Fruit fly (Drosophila melanogaster) whole organism, embryonic: ENCODE data around the gene Oatp30B.

Source experiments
- Antp ChIP-seq: fragments of 200-800 bp; sonication (Bioruptor generic); optimal IDR thresholded peaks from 3 replicates; lab custom pipeline; 2016; ENCODE audit warnings: missing biosample characterization, missing genetic modification characterization
- CG10565 ChIP-seq: fragments of 200-800 bp; sonication (Bioruptor generic); optimal IDR thresholded peaks from 3 replicates; lab custom pipeline; 2016; ENCODE audit warnings: missing biosample characterization, mild to moderate bottlenecking, missing genetic modification characterization
- CG10654 ChIP-seq: fragments of 200-800 bp; sonication (Bioruptor generic); optimal IDR thresholded peaks from 2 replicates; lab custom pipeline; 2016; ENCODE audit warnings: missing biosample characterization, missing genetic modification characterization
- CG11093 ChIP-seq: fragments of 200-800 bp; sonication (Bioruptor generic); IDR thresholded peaks from 3 replicates; pipeline ENCODE4 v1.3.6; 2022; ENCODE audit warnings: missing biosample characterization, missing genetic modification characterization
- CG11247 ChIP-seq: fragments of 200-800 bp; sonication (Bioruptor generic); IDR thresholded peaks from 2 replicates; pipeline ENCODE4 v1.3.6; 2022; ENCODE audit warnings: missing biosample characterization, missing genetic modification characterization
- CG12299 ChIP-seq: fragments of 200-800 bp; sonication (Bioruptor generic); optimal IDR thresholded peaks from 2 replicates; lab custom pipeline; 2018; ENCODE audit warnings: missing biosample characterization, mild to moderate bottlenecking, missing genetic modification characterization
- CG13123 ChIP-seq: fragments of 200-800 bp; sonication (Bioruptor generic); optimal IDR thresholded peaks from 2 replicates; lab custom pipeline; 2016; ENCODE audit warnings: missing biosample characterization, missing genetic modification characterization
- CG13287 ChIP-seq: fragments of 200-800 bp; sonication (Bioruptor generic); IDR thresholded peaks from 2 replicates; pipeline ENCODE4 v1.3.6; 2022; ENCODE audit warnings: missing biosample characterization, missing genetic modification characterization; ENCODE audit not compliant: partially characterized antibody
- CG16779 ChIP-seq: fragments of 200-800 bp; sonication (Bioruptor generic); IDR thresholded peaks from 2 replicates; pipeline ENCODE4 v1.3.6; 2022; ENCODE audit warnings: missing biosample characterization, missing genetic modification characterization
- CG16863 ChIP-seq: fragments of 200-800 bp; sonication (Bioruptor generic); optimal IDR thresholded peaks from 3 replicates; lab custom pipeline; 2016; ENCODE audit warnings: missing biosample characterization, missing genetic modification characterization
- CG17359 ChIP-seq: fragments of 200-800 bp; sonication (Bioruptor generic); optimal IDR thresholded peaks from 3 replicates; lab custom pipeline; 2018; ENCODE audit warnings: missing biosample characterization, mild to moderate bottlenecking, missing genetic modification characterization, moderate library complexity
- CG18262 ChIP-seq: fragments of 200-800 bp; optimal IDR thresholded peaks from 3 replicates; lab custom pipeline; 2019; ENCODE audit warnings: missing biosample characterization, mild to moderate bottlenecking, missing genetic modification characterization, moderate library complexity
- CG2199 ChIP-seq: fragments of 200-800 bp; sonication (Bioruptor generic); IDR thresholded peaks from 3 replicates; pipeline ENCODE4 v1.3.6; 2022; ENCODE audit warnings: missing biosample characterization, missing genetic modification characterization
- CG3726 ChIP-seq: fragments of 200-800 bp; sonication (Bioruptor generic); IDR thresholded peaks from 3 replicates; pipeline ENCODE4, ENCODE4 v1.3.6; 2022; ENCODE audit warnings: missing biosample characterization, missing genetic modification characterization
- CG4282 ChIP-seq: fragments of 200-800 bp; sonication (Bioruptor generic); optimal IDR thresholded peaks from 2 replicates; lab custom pipeline; 2016; ENCODE audit warnings: missing biosample characterization, missing genetic modification characterization
- CG43689 ChIP-seq: fragments of 200-800 bp; sonication (Bioruptor generic); IDR thresholded peaks from 2 replicates; pipeline ENCODE4 v1.3.6; 2022; ENCODE audit warnings: missing biosample characterization, missing genetic modification characterization
- CG4617 ChIP-seq: fragments of 200-800 bp; sonication (Bioruptor generic); optimal IDR thresholded peaks from 3 replicates; lab custom pipeline; 2016; ENCODE audit warnings: missing biosample characterization, missing genetic modification characterization, borderline replicate concordance
- CG7372 ChIP-seq: fragments of 200-800 bp; sonication (Bioruptor generic); IDR thresholded peaks from 2 replicates; pipeline ENCODE4 v1.3.6; 2022; ENCODE audit warnings: missing biosample characterization, missing genetic modification characterization
- CG7839 ChIP-seq: fragments of 200-800 bp; sonication (Bioruptor generic); optimal IDR thresholded peaks from 3 replicates; lab custom pipeline; 2018; ENCODE audit warnings: missing biosample characterization, mild to moderate bottlenecking, missing genetic modification characterization, moderate library complexity
- CG8089 ChIP-seq: fragments of 200-800 bp; sonication (Bioruptor generic); optimal IDR thresholded peaks from 3 replicates; lab custom pipeline; 2016; ENCODE audit warnings: missing biosample characterization, missing genetic modification characterization
- CG9797 ChIP-seq: fragments of 200-800 bp; sonication (Bioruptor generic); optimal IDR thresholded peaks from 3 replicates; lab custom pipeline; 2018; ENCODE audit warnings: missing biosample characterization, mild to moderate bottlenecking, missing genetic modification characterization
- CG9876 ChIP-seq: fragments of 200-800 bp; sonication (Bioruptor generic); optimal IDR thresholded peaks from 2 replicates; lab custom pipeline; 2016; ENCODE audit warnings: missing biosample characterization, missing genetic modification characterization
- Dbx ChIP-seq: fragments of 200-800 bp; sonication (Bioruptor generic); IDR thresholded peaks from 3 replicates; pipeline ENCODE4 v1.3.6; 2022; ENCODE audit warnings: missing biosample characterization, missing genetic modification characterization
- Dfd ChIP-seq, 2 experiments: fragments of >200 bp; optimal IDR thresholded peaks; 2 replicates each; lab custom pipeline; 2017; ENCODE audit warnings: missing biosample characterization in 2 of 2, missing genetic modification characterization in 2 of 2
- Dip2 ChIP-seq: fragments of 200-800 bp; sonication (Bioruptor generic); IDR thresholded peaks from 2 replicates; pipeline ENCODE4 v1.3.6; 2022; ENCODE audit warnings: missing biosample characterization, missing genetic modification characterization
- ERR ChIP-seq: fragments of 200-800 bp; sonication (Bioruptor generic); optimal IDR thresholded peaks from 2 replicates; lab custom pipeline; 2016; ENCODE audit warnings: missing biosample characterization, missing genetic modification characterization
- HLH3B ChIP-seq: fragments of 200-800 bp; sonication (Bioruptor generic); IDR thresholded peaks from 2 replicates; pipeline ENCODE4 v1.3.6; 2022; ENCODE audit warnings: missing biosample characterization, missing genetic modification characterization
- Hmx ChIP-seq: fragments of 200-800 bp; sonication (Bioruptor generic); optimal IDR thresholded peaks from 2 replicates; lab custom pipeline; 2016; ENCODE audit warnings: missing biosample characterization, missing genetic modification characterization
- Hr39 ChIP-seq: fragments of >200 bp; optimal IDR thresholded peaks from 2 replicates; lab custom pipeline; 2017
- Med ChIP-seq: fragments of 200-800 bp; sonication (Bioruptor generic); peaks from one replicate; lab custom pipeline; 2016; ENCODE audit warnings: missing biosample characterization, missing genetic modification characterization, mild to moderate bottlenecking, inconsistent platforms, moderate library complexity
- Mrtf ChIP-seq: fragments of 200-800 bp; sonication (Bioruptor generic); IDR thresholded peaks from 3 replicates; pipeline ENCODE4 v1.3.6; 2022; ENCODE audit warnings: missing biosample characterization, missing genetic modification characterization
- Ptx1 ChIP-seq: fragments of 200-800 bp; sonication (Bioruptor generic); IDR thresholded peaks from 2 replicates; pipeline ENCODE4 v1.3.6; 2022; ENCODE audit warnings: missing biosample characterization, missing genetic modification characterization
- Rx ChIP-seq: fragments of 200-800 bp; sonication (Bioruptor generic); IDR thresholded peaks from 2 replicates; pipeline ENCODE4 v1.3.6; 2022; ENCODE audit warnings: missing biosample characterization, missing genetic modification characterization
- Sox100B ChIP-seq: fragments of 200-800 bp; sonication (Bioruptor generic); optimal IDR thresholded peaks from 3 replicates; lab custom pipeline; 2018; ENCODE audit warnings: missing biosample characterization, mild to moderate bottlenecking, missing genetic modification characterization
- Vsx1 ChIP-seq: fragments of 200-800 bp; sonication (Bioruptor generic); optimal IDR thresholded peaks from 2 replicates; lab custom pipeline; 2017; ENCODE audit warnings: missing biosample characterization, mild to moderate bottlenecking, missing genetic modification characterization, missing genetic modification reagents
- cg ChIP-seq: fragments of 200-800 bp; sonication (Bioruptor generic); optimal IDR thresholded peaks from 3 replicates; lab custom pipeline; 2019; ENCODE audit warnings: missing biosample characterization, mild to moderate bottlenecking, missing genetic modification characterization, moderate library complexity
- chinmo ChIP-seq: fragments of 200-800 bp; sonication (Bioruptor generic); IDR thresholded peaks from 4 replicates; pipeline ENCODE4 v1.3.6; 2022; ENCODE audit warnings: missing biosample characterization, missing genetic modification characterization; ENCODE audit not compliant: partially characterized antibody
- disco-r ChIP-seq: fragments of 200-800 bp; sonication (Bioruptor generic); optimal IDR thresholded peaks from 2 replicates; lab custom pipeline; 2016; ENCODE audit warnings: missing biosample characterization, missing genetic modification characterization
- dmrt99B ChIP-seq: fragments of 200-800 bp; sonication (Bioruptor generic); optimal IDR thresholded peaks from 2 replicates; lab custom pipeline; 2018; ENCODE audit warnings: missing biosample characterization, mild to moderate bottlenecking, missing genetic modification characterization, moderate library complexity
- ewg ChIP-seq: fragments of 200-800 bp; sonication (Bioruptor generic); optimal IDR thresholded peaks from 3 replicates; lab custom pipeline; 2017; ENCODE audit warnings: mild to moderate bottlenecking, missing biosample characterization, missing genetic modification reagents, missing genetic modification characterization
- exex ChIP-seq: fragments of 200-800 bp; sonication (Bioruptor generic); optimal IDR thresholded peaks from 4 replicates; lab custom pipeline; 2018; ENCODE audit warnings: missing biosample characterization, mild to moderate bottlenecking, missing genetic modification characterization, moderate library complexity
- fd64A ChIP-seq: fragments of 200-800 bp; sonication (Bioruptor generic); optimal IDR thresholded peaks from 3 replicates; lab custom pipeline; 2018; ENCODE audit warnings: missing biosample characterization, mild to moderate bottlenecking, missing genetic modification characterization
- maf-S ChIP-seq: fragments of 200-800 bp; sonication (Bioruptor generic); optimal IDR thresholded peaks from 2 replicates; lab custom pipeline; 2016; ENCODE audit warnings: missing biosample characterization, missing genetic modification characterization
- nau ChIP-seq: fragments of 200-800 bp; sonication (Bioruptor generic); optimal IDR thresholded peaks from 3 replicates; lab custom pipeline; 2017; ENCODE audit warnings: missing biosample characterization, mild to moderate bottlenecking, missing genetic modification characterization, missing genetic modification reagents
- prd ChIP-seq, 3 experiments: fragments of >200 bp in 2 of 3; fragments of 200-800 bp in 1 of 3; sonication (Bioruptor generic) in 1 of 3; optimal IDR thresholded peaks in 2 of 3; IDR thresholded peaks in 1 of 3; 2 replicates in 2 of 3; 3 replicates in 1 of 3; pipeline versions ENCODE4 v1.3.6 to Lab custom; 2017 to 2022; ENCODE audit warnings: missing biosample characterization in 1 of 3, missing genetic modification characterization in 1 of 3
- sna ChIP-seq: fragments of 200-800 bp; sonication (Bioruptor generic); IDR thresholded peaks from 2 replicates; pipeline ENCODE4 v1.3.6; 2022; ENCODE audit warnings: missing biosample characterization, missing genetic modification characterization; ENCODE audit not compliant: partially characterized antibody
- ssp ChIP-seq: fragments of 200-800 bp; sonication (Bioruptor generic); IDR thresholded peaks from 2 replicates; pipeline ENCODE4 v1.3.6; 2022; ENCODE audit warnings: missing biosample characterization, missing genetic modification characterization
- tna ChIP-seq: fragments of 200-800 bp; sonication (Bioruptor generic); IDR thresholded peaks from 2 replicates; pipeline ENCODE4 v1.3.6; 2022; ENCODE audit warnings: missing biosample characterization, missing genetic modification characterization; ENCODE audit not compliant: partially characterized antibody
- wek ChIP-seq: fragments of 200-800 bp; sonication (Bioruptor generic); optimal IDR thresholded peaks from 3 replicates; lab custom pipeline; 2018; ENCODE audit warnings: missing biosample characterization, mild to moderate bottlenecking, missing genetic modification characterization, moderate library complexity
- zf30C ChIP-seq: fragments of 200-800 bp; sonication (Bioruptor generic); optimal IDR thresholded peaks from 3 replicates; lab custom pipeline; 2018; ENCODE audit warnings: missing biosample characterization, mild to moderate bottlenecking, missing genetic modification characterization

The Oatp30B gene

dm6 chr2L:9576269-9576933 lies 55.4 kb downstream of the Oatp30B start, which contains the start of gene Mtpalpha (continued):
- no peak; the same call in 1 of the 2 replicates for TF ChIP-seq tna (GFP tag; lab: Robert Waterston, UW)
- no peak for TF ChIP-seq CG10565 (GFP tag; lab: Kevin White, UChicago)
- peak; percentile 86 for TF ChIP-seq CG9797 (GFP tag; lab: Kevin White, UChicago)
- TF ChIP-seq ewg (GFP tag; lab: Kevin White, UChicago) = no peak
- TF ChIP-seq Dbx (GFP tag; lab: Robert Waterston, UW) = peak; percentile 31; the same call in 1 of the 3 replicates
- TF ChIP-seq Sox100B (GFP tag; lab: Kevin White, UChicago) = peak; percentile 8
- TF ChIP-seq CG8089 (GFP tag; lab: Kevin White, UChicago) = peak; percentile 60
- peak; percentile 55 for TF ChIP-seq Antp
- TF ChIP-seq Vsx1 (GFP tag; lab: Kevin White, UChicago) = no peak
- no peak for TF ChIP-seq CG7372
- TF ChIP-seq ssp = peak; percentile 47
- TF ChIP-seq Dfd (GFP tag; optimal IDR thresholded peaks at IDR 0.05; lab: Kevin White, UChicago) = no peak
- TF ChIP-seq CG9876 (GFP tag; lab: Kevin White, UChicago) = peak; percentile 42
- TF ChIP-seq exex (tag; lab: Kevin White, UChicago) = no peak
- no peak for TF ChIP-seq maf-S (GFP tag; lab: Kevin White, UChicago)
- no peak for TF ChIP-seq CG18262 (tag; lab: Kevin White, UChicago)
- TF ChIP-seq CG17359 (tag; lab: Kevin White, UChicago) = peak; percentile 7
- TF ChIP-seq ERR (GFP tag; lab: Kevin White, UChicago) = no peak
- peak; percentile 89 for TF ChIP-seq Med (GFP tag; lab: Kevin White, UChicago)
- TF ChIP-seq nau (GFP tag; lab: Kevin White, UChicago) = no peak
- no peak; the same call in none of the 2 replicates for TF ChIP-seq CG13287 (GFP tag; lab: Robert Waterston, UW)
- no peak for TF ChIP-seq HLH3B
- TF ChIP-seq CG16863 (GFP tag; lab: Kevin White, UChicago) = peak; percentile 37
- TF ChIP-seq Mrtf (GFP tag; lab: Robert Waterston, UW) = no peak
- no peak for TF ChIP-seq fd64A (GFP tag; lab: Kevin White, UChicago)
- no peak for TF ChIP-seq CG2199
- no peak for TF ChIP-seq Hmx (GFP tag; lab: Kevin White, UChicago)
- TF ChIP-seq zf30C (GFP tag; lab: Kevin White, UChicago) = no peak
- TF ChIP-seq sna (GFP tag; lab: Robert Waterston, UW) = no peak
- TF ChIP-seq chinmo (GFP tag; lab: Robert Waterston, UW) = peak; percentile 86; the same call in 2 of the 4 replicates
- TF ChIP-seq Hr39 = no peak
- TF ChIP-seq CG4617 (GFP tag; lab: Kevin White, UChicago) = peak; percentile 61
- TF ChIP-seq CG4282 = no peak
- no peak for TF ChIP-seq CG12299 (tag; lab: Kevin White, UChicago)
- TF ChIP-seq wek (GFP tag; lab: Kevin White, UChicago) = no peak
- TF ChIP-seq CG16779 (GFP tag; lab: Robert Waterston, UW) = no peak
- TF ChIP-seq CG11247 (GFP tag; lab: Robert Waterston, UW) = peak; percentile 61
- TF ChIP-seq disco-r = no peak
- TF ChIP-seq Ptx1 (GFP tag; lab: Robert Waterston, UW) = peak; percentile 52
- no peak for TF ChIP-seq Rx
- no peak for TF ChIP-seq CG10654 (GFP tag; lab: Kevin White, UChicago)
- peak; percentile 49 for TF ChIP-seq CG7839 (tag; lab: Kevin White, UChicago)
- no peak for TF ChIP-seq prd (optimal IDR thresholded peaks at IDR 0.05; lab: Kevin White, UChicago)
- peak; percentile 16; the same call in 1 of the 3 replicates for TF ChIP-seq prd (GFP tag; IDR thresholded peaks at IDR 0.05; lab: Robert Waterston, UW)
- TF ChIP-seq cg = no peak
- no peak for TF ChIP-seq CG3726 (GFP tag; lab: Robert Waterston, UW)
- TF ChIP-seq dmrt99B (tag; lab: Kevin White, UChicago) = peak; percentile 1
- no peak for TF ChIP-seq CG13123
- no peak for TF ChIP-seq CG11093 (GFP tag; lab: Robert Waterston, UW)
- TF ChIP-seq Dip2 (GFP tag; lab: Robert Waterston, UW) = peak; percentile 98
- TF ChIP-seq CG43689 (GFP tag; lab: Robert Waterston, UW) = no peak
